Worm (Caenorhabditis elegans) whole organism, L4/young adult: Measurements from ENCODE around the gene toe-2.

ENCODE experiments used
- W03F9.2 ChIP-seq: fragments of 150-350 bp; optimal IDR thresholded peaks from 2 replicates; lab custom pipeline; 2014; ENCODE audit warnings: missing biosample characterization, missing genetic modification characterization
- dao-5 ChIP-seq: sonication (generic microtip); optimal IDR thresholded peaks from 2 replicates; lab custom pipeline; 2016; ENCODE audit warnings: missing genotype, missing genetic modification characterization, moderate library complexity, missing compliant biosample characterization
- him-1 ChIP-seq: sonication (generic microtip); optimal IDR thresholded peaks from 2 replicates; lab custom pipeline; 2016; ENCODE audit warnings: missing genotype, missing genetic modification reagents, missing genetic modification characterization, missing compliant biosample characterization

DNA sequence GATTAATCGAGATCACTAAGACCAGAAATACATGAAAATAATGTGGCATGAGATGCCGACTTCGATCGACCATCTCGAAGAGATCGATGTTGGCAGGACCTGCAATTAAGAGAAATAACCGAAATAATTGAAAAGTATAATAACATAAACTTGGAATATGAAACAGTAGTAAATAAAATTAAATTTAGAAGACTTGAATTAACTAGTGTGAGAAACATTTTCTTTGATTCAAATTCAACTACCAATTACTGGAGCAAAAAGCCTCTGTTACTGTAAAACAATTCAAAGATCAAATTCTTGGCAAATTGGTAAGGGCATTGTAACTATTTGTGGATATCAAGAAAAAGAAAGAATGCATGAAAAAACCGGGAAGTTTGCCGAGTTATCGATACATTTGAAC is 7.3 kb downstream of the toe-2 start, which contains the start of gene R05G9R.1:
- no peak for TF ChIP-seq him-1
- TF ChIP-seq dao-5: no peak
- no peak for TF ChIP-seq W03F9.2 (tag; lab: Kevin White, UChicago)
